Fruit fly (Drosophila melanogaster): ENCODE data around the gene CG13026.

dm6 chr3L:16759483-16759882, 33.5 kb upstream of the CG13026 start:
- TF ChIP-seq lz (GFP tag; optimal IDR thresholded peaks at IDR 0.05) (no peak), Ets21C (GFP tag; optimal IDR thresholded peaks at IDR 0.05) (no peak), eg (GFP tag; IDR thresholded peaks at IDR 0.05) (no peak), Blimp-1 (GFP tag; optimal IDR thresholded peaks at IDR 0.05) (no peak), Lpt (GFP tag; optimal IDR thresholded peaks at IDR 0.05) (no peak), CG4318 (GFP tag; optimal IDR thresholded peaks at IDR 0.05) (peak; percentile 11), salr (GFP tag; optimal IDR thresholded peaks at IDR 0.05) (peak in 1 of 2 experiments; percentile 1), CG3032 (tag; optimal IDR thresholded peaks at IDR 0.05) (peak; percentile 56), Smox (GFP tag; optimal IDR thresholded peaks at IDR 0.05) (no peak), Hr38 (GFP tag; optimal IDR thresholded peaks at IDR 0.05) (no peak), CG11762 (GFP tag; optimal IDR thresholded peaks at IDR 0.05; ENCODE audit: insufficient read depth) (no peak)

Measured in whole organism, prepupa.